Fruit fly (Drosophila melanogaster) whole organism, embryonic: Measurements from ENCODE around the gene Chchd2.

Source experiments
- Atf6 ChIP-seq: fragments of 200-800 bp; sonication (Bioruptor generic); IDR thresholded peaks from 2 replicates; pipeline ENCODE4 v1.3.6; 2022; ENCODE audit warnings: missing biosample characterization, missing genetic modification characterization
- BEAF-32 ChIP-seq: fragments of 200-800 bp; sonication (Bioruptor generic); optimal IDR thresholded peaks from 3 replicates; lab custom pipeline; 2017; ENCODE audit warnings: missing biosample characterization, missing genetic modification characterization, mild to moderate bottlenecking, moderate library complexity, missing genetic modification reagents
- Bgb ChIP-seq: fragments of 200-800 bp; sonication (Bioruptor generic); IDR thresholded peaks from 2 replicates; pipeline ENCODE4 v1.3.6; 2022; ENCODE audit warnings: missing biosample characterization, missing genetic modification characterization; ENCODE audit not compliant: partially characterized antibody
- CG10543 ChIP-seq: fragments of 200-800 bp; sonication (Bioruptor generic); optimal IDR thresholded peaks from 3 replicates; lab custom pipeline; 2017; ENCODE audit warnings: missing biosample characterization, mild to moderate bottlenecking, missing genetic modification characterization, moderate library complexity
- CG11085 ChIP-seq: fragments of 200-800 bp; sonication (Bioruptor generic); IDR thresholded peaks from 2 replicates; pipeline ENCODE4 v1.3.6; 2022; ENCODE audit warnings: missing biosample characterization, missing genetic modification characterization
- CG11247 ChIP-seq: fragments of 200-800 bp; sonication (Bioruptor generic); IDR thresholded peaks from 2 replicates; pipeline ENCODE4 v1.3.6; 2022; ENCODE audit warnings: missing biosample characterization, missing genetic modification characterization
- CG11723 ChIP-seq: fragments of 200-800 bp; sonication (Bioruptor generic); optimal IDR thresholded peaks from 2 replicates; lab custom pipeline; 2017; ENCODE audit warnings: missing biosample characterization, mild to moderate bottlenecking, missing genetic modification characterization
- CG12769 ChIP-seq: fragments of 200-800 bp; sonication (Bioruptor generic); optimal IDR thresholded peaks from 2 replicates; lab custom pipeline; 2019; ENCODE audit warnings: missing biosample characterization, mild to moderate bottlenecking, missing genetic modification characterization, moderate library complexity
- CG14441 ChIP-seq: fragments of 200-800 bp; sonication (Bioruptor generic); IDR thresholded peaks from 2 replicates; pipeline ENCODE4 v1.3.6; 2022; ENCODE audit warnings: missing biosample characterization, missing genetic modification characterization
- CG15269 ChIP-seq: fragments of 200-800 bp; sonication (Bioruptor generic); optimal IDR thresholded peaks from 2 replicates; lab custom pipeline; 2018; ENCODE audit warnings: missing biosample characterization, mild to moderate bottlenecking, missing genetic modification characterization, moderate library complexity
- CG1529 ChIP-seq: fragments of 200-800 bp; sonication (Bioruptor generic); optimal IDR thresholded peaks from 3 replicates; lab custom pipeline; 2018; ENCODE audit warnings: missing biosample characterization, missing genetic modification characterization
- CG15514 ChIP-seq: fragments of 200-800 bp; sonication (Bioruptor generic); optimal IDR thresholded peaks from 3 replicates; lab custom pipeline; 2017; ENCODE audit warnings: missing biosample characterization, missing genetic modification characterization, mild to moderate bottlenecking, moderate library complexity, missing genetic modification reagents
- CG1603 ChIP-seq: fragments of 200-800 bp; sonication (Bioruptor generic); optimal IDR thresholded peaks from 2 replicates; lab custom pipeline; 2019; ENCODE audit warnings: missing biosample characterization, mild to moderate bottlenecking, missing genetic modification characterization, moderate library complexity
- CG17385 ChIP-seq: fragments of 200-800 bp; sonication (Bioruptor generic); optimal IDR thresholded peaks from 3 replicates; lab custom pipeline; 2018; ENCODE audit warnings: missing biosample characterization, mild to moderate bottlenecking, missing genetic modification characterization
- CG18011 ChIP-seq: fragments of 200-800 bp; sonication (Bioruptor generic); optimal IDR thresholded peaks from 2 replicates; lab custom pipeline; 2017; ENCODE audit warnings: missing biosample characterization, missing genetic modification characterization, mild to moderate bottlenecking, moderate library complexity, missing genotype
- CG18262 ChIP-seq: fragments of 200-800 bp; optimal IDR thresholded peaks from 3 replicates; lab custom pipeline; 2019; ENCODE audit warnings: missing biosample characterization, mild to moderate bottlenecking, missing genetic modification characterization, moderate library complexity
- CG18599 ChIP-seq: fragments of 200-800 bp; sonication (Bioruptor generic); optimal IDR thresholded peaks from 3 replicates; lab custom pipeline; 2017; ENCODE audit warnings: missing biosample characterization, missing genetic modification characterization, mild to moderate bottlenecking, moderate library complexity, missing genetic modification reagents
- CG18619 ChIP-seq: fragments of 200-800 bp; sonication (Bioruptor generic); optimal IDR thresholded peaks from 3 replicates; lab custom pipeline; 2017; ENCODE audit warnings: missing biosample characterization, mild to moderate bottlenecking, missing genetic modification characterization
- CG2875 ChIP-seq: fragments of 200-800 bp; sonication (Bioruptor generic); optimal IDR thresholded peaks from 2 replicates; lab custom pipeline; 2017; ENCODE audit warnings: missing biosample characterization, mild to moderate bottlenecking, missing genetic modification characterization, missing genetic modification reagents
- CG5180 ChIP-seq: fragments of 200-800 bp; sonication (Bioruptor generic); optimal IDR thresholded peaks from 3 replicates; lab custom pipeline; 2017; ENCODE audit warnings: missing biosample characterization, missing genetic modification characterization, mild to moderate bottlenecking, moderate library complexity, missing genetic modification reagents
- CG6813 ChIP-seq: fragments of 200-800 bp; sonication (Bioruptor generic); optimal IDR thresholded peaks from 2 replicates; lab custom pipeline; 2017; ENCODE audit warnings: missing biosample characterization, missing genetic modification characterization, mild to moderate bottlenecking, moderate library complexity, missing genetic modification reagents
- CG7271 ChIP-seq: fragments of 200-800 bp; sonication (Bioruptor generic); optimal IDR thresholded peaks from 2 replicates; lab custom pipeline; 2018; ENCODE audit warnings: missing biosample characterization, mild to moderate bottlenecking, missing genetic modification characterization, moderate library complexity
- CG7556 ChIP-seq: fragments of 200-800 bp; sonication (Bioruptor generic); optimal IDR thresholded peaks from 2 replicates; lab custom pipeline; 2017; ENCODE audit warnings: missing biosample characterization, mild to moderate bottlenecking, missing genetic modification characterization
- CG9215 ChIP-seq: fragments of 200-800 bp; sonication (Bioruptor generic); IDR thresholded peaks from 2 replicates; pipeline ENCODE4 v1.3.6; 2022; ENCODE audit warnings: missing biosample characterization, missing genetic modification characterization
- Chrac-16 ChIP-seq: fragments of 200-800 bp; sonication (Bioruptor generic); optimal IDR thresholded peaks from 3 replicates; lab custom pipeline; 2016; ENCODE audit warnings: missing biosample characterization, missing genetic modification characterization
- CoRest ChIP-seq: fragments of 200-800 bp; sonication (Bioruptor generic); optimal IDR thresholded peaks from 3 replicates; lab custom pipeline; 2018; ENCODE audit warnings: missing biosample characterization, mild to moderate bottlenecking, missing genetic modification characterization, moderate library complexity
- Dll ChIP-seq: fragments of 200-800 bp; sonication (Bioruptor generic); IDR thresholded peaks from 4 replicates; pipeline ENCODE4 v1.3.6; 2022; ENCODE audit warnings: missing biosample characterization, missing genetic modification characterization; ENCODE audit not compliant: partially characterized antibody
- Gug ChIP-seq: fragments of 200-800 bp; sonication (Bioruptor generic); IDR thresholded peaks from 4 replicates; pipeline ENCODE4 v1.3.6; 2022; ENCODE audit warnings: missing biosample characterization, missing genetic modification characterization
- Hmr ChIP-seq: fragments of 200-800 bp; sonication (Bioruptor generic); optimal IDR thresholded peaks from 3 replicates; lab custom pipeline; 2017; ENCODE audit warnings: mild to moderate bottlenecking, missing biosample characterization, missing genetic modification reagents, missing genetic modification characterization
- Hr78 ChIP-seq, 2 experiments: fragments of 200-800 bp in 1 of 2; fragments of >200 bp in 1 of 2; sonication (Bioruptor generic) in 1 of 2; optimal IDR thresholded peaks; 2 replicates each; lab custom pipeline; 2017 to 2019; ENCODE audit warnings: missing biosample characterization in 2 of 2, missing genetic modification characterization in 2 of 2, mild to moderate bottlenecking in 1 of 2, moderate library complexity in 1 of 2
- Ravus ChIP-seq: fragments of 200-800 bp; sonication (Bioruptor generic); IDR thresholded peaks from 2 replicates; pipeline ENCODE4 v1.3.6; 2022; ENCODE audit warnings: missing biosample characterization, missing genetic modification characterization
- Sin3A ChIP-seq: fragments of >200 bp; optimal IDR thresholded peaks from 2 replicates; lab custom pipeline; 2018
- Sox102F ChIP-seq: fragments of 200-800 bp; sonication (Bioruptor generic); optimal IDR thresholded peaks from 2 replicates; lab custom pipeline; 2018; ENCODE audit warnings: missing biosample characterization, mild to moderate bottlenecking, missing genetic modification characterization, moderate library complexity
- Xrp1 ChIP-seq: fragments of 200-800 bp; sonication (Bioruptor generic); IDR thresholded peaks from 2 replicates; pipeline ENCODE4 v1.3.6; 2022; ENCODE audit warnings: missing biosample characterization, missing genetic modification characterization
- amos ChIP-seq: fragments of 200-800 bp; sonication (Bioruptor generic); IDR thresholded peaks from 2 replicates; pipeline ENCODE4 v1.3.6; 2022; ENCODE audit warnings: missing biosample characterization, missing genetic modification characterization; ENCODE audit not compliant: partially characterized antibody
- chinmo ChIP-seq: fragments of 200-800 bp; sonication (Bioruptor generic); IDR thresholded peaks from 4 replicates; pipeline ENCODE4 v1.3.6; 2022; ENCODE audit warnings: missing biosample characterization, missing genetic modification characterization; ENCODE audit not compliant: partially characterized antibody
- crc ChIP-seq: fragments of 200-800 bp; sonication (Bioruptor generic); optimal IDR thresholded peaks from 2 replicates; lab custom pipeline; 2016; ENCODE audit warnings: missing biosample characterization, missing genetic modification characterization
- gcm2 ChIP-seq: fragments of 200-800 bp; sonication (Bioruptor generic); optimal IDR thresholded peaks from 2 replicates; lab custom pipeline; 2016; ENCODE audit warnings: missing biosample characterization, missing genetic modification characterization
- grau ChIP-seq: fragments of 200-800 bp; optimal IDR thresholded peaks from 3 replicates; lab custom pipeline; 2019; ENCODE audit warnings: missing biosample characterization, mild to moderate bottlenecking, missing genetic modification characterization, moderate library complexity
- hb ChIP-seq: fragments of 200-800 bp; sonication (Bioruptor generic); IDR thresholded peaks from 3 replicates; pipeline ENCODE4 v1.3.6; 2022; ENCODE audit warnings: missing biosample characterization, missing genetic modification characterization; ENCODE audit not compliant: partially characterized antibody
- her ChIP-seq: fragments of 200-800 bp; sonication (Bioruptor generic); optimal IDR thresholded peaks from 2 replicates; lab custom pipeline; 2016; ENCODE audit warnings: missing biosample characterization, missing genetic modification characterization
- lilli ChIP-seq: fragments of 200-800 bp; sonication (Bioruptor generic); optimal IDR thresholded peaks from 3 replicates; lab custom pipeline; 2016; ENCODE audit warnings: missing biosample characterization, missing genetic modification characterization
- lola ChIP-seq, 3 experiments: fragments of >200 bp in 2 of 3; fragments of 200-800 bp in 1 of 3; sonication (Bioruptor generic) in 1 of 3; optimal IDR thresholded peaks; 2 replicates each; lab custom pipeline; 2017 to 2019; ENCODE audit warnings: missing biosample characterization in 3 of 3, missing genetic modification characterization in 3 of 3, mild to moderate bottlenecking in 1 of 3, moderate library complexity in 1 of 3
- pho ChIP-seq: fragments of 200-800 bp; sonication (Bioruptor generic); optimal IDR thresholded peaks from 2 replicates; lab custom pipeline; 2016; ENCODE audit warnings: missing biosample characterization, missing genetic modification characterization
- stwl ChIP-seq: fragments of 200-800 bp; sonication (Bioruptor generic); optimal IDR thresholded peaks from 3 replicates; lab custom pipeline; 2018; ENCODE audit warnings: missing biosample characterization, mild to moderate bottlenecking, missing genetic modification characterization, moderate library complexity
- vfl ChIP-seq: fragments of 200-800 bp; sonication (Bioruptor generic); optimal IDR thresholded peaks from 2 replicates; lab custom pipeline; 2016; ENCODE audit warnings: missing biosample characterization, missing genetic modification characterization
- wor ChIP-seq: fragments of 200-800 bp; sonication (Bioruptor generic); IDR thresholded peaks from 2 replicates; pipeline ENCODE4 v1.3.6; 2022; ENCODE audit warnings: missing biosample characterization, missing genetic modification characterization

Chchd2 gene

dm6 chrX:17125017-17125821 lies 23.6 kb upstream of the Chchd2 start (continued):
- TF ChIP-seq Hmr (GFP tag; lab: Kevin White, UChicago) = peak; percentile 71
- peak; percentile 82 for TF ChIP-seq CG18599 (GFP tag; lab: Kevin White, UChicago)
- peak; percentile 94; the same call in 3 of the 4 replicates for TF ChIP-seq chinmo
- TF ChIP-seq lilli = peak; percentile 42
- peak; percentile 85 for TF ChIP-seq BEAF-32 (GFP tag; lab: Kevin White, UChicago)
- TF ChIP-seq Hr78 (GFP tag; optimal IDR thresholded peaks at IDR 0.05; lab: Kevin White, UChicago) = peak in 1 of 2 experiments; percentile 28
- peak; percentile 34 for TF ChIP-seq stwl
- peak; percentile 68 for TF ChIP-seq grau (tag; lab: Kevin White, UChicago)
- TF ChIP-seq Sin3A (lab: Kevin White, UChicago) = no peak
- TF ChIP-seq Chrac-16 (GFP tag; lab: Kevin White, UChicago) = peak; percentile 20
- TF ChIP-seq Gug (GFP tag; lab: Robert Waterston, UW) = peak; percentile 26; the same call in 3 of the 4 replicates
- no peak for TF ChIP-seq gcm2 (GFP tag; lab: Kevin White, UChicago)
- TF ChIP-seq CG17385 (GFP tag; lab: Kevin White, UChicago) = peak; percentile 37
- TF ChIP-seq CG18011 (GFP tag; lab: Kevin White, UChicago) = no peak
- TF ChIP-seq pho (GFP tag; lab: Kevin White, UChicago) = peak; percentile 25
- TF ChIP-seq Sox102F = peak; percentile 64
- TF ChIP-seq Xrp1 (GFP tag; lab: Robert Waterston, UW) = peak; percentile 75
- TF ChIP-seq vfl (GFP tag; lab: Kevin White, UChicago) = no peak
- TF ChIP-seq wor = peak; percentile 46
- no peak for TF ChIP-seq CG2875 (GFP tag; lab: Kevin White, UChicago)
- peak; percentile 86 for TF ChIP-seq Bgb (GFP tag; lab: Robert Waterston, UW)
- TF ChIP-seq CG6813 = peak; percentile 51
- peak; percentile 47 for TF ChIP-seq CG9215 (GFP tag; lab: Robert Waterston, UW)
- TF ChIP-seq CoRest (tag; lab: Kevin White, UChicago) = peak; percentile 54
- peak; percentile 54 for TF ChIP-seq CG5180
- peak; percentile 54 for TF ChIP-seq CG12769
- peak; percentile 33 for TF ChIP-seq CG1603 (tag; lab: Kevin White, UChicago)
- TF ChIP-seq Dll (GFP tag; lab: Robert Waterston, UW) = peak; percentile 98
- TF ChIP-seq CG15269 (tag; lab: Kevin White, UChicago) = peak; percentile 67
- peak; percentile 49 for TF ChIP-seq CG10543
- TF ChIP-seq CG14441 = peak; percentile 79
- peak; percentile 55 for TF ChIP-seq CG15514 (GFP tag; lab: Kevin White, UChicago)
- TF ChIP-seq CG7271 = no peak
- TF ChIP-seq CG11247 (GFP tag; lab: Robert Waterston, UW) = peak; percentile 53
- peak; percentile 74 for TF ChIP-seq Atf6 (GFP tag; lab: Robert Waterston, UW)
- TF ChIP-seq hb (GFP tag; lab: Robert Waterston, UW) = peak; percentile 85
- TF ChIP-seq CG18262 (tag; lab: Kevin White, UChicago) = peak; percentile 68
- peak in 1 of 3 experiments; percentile 61 for TF ChIP-seq lola (GFP tag; optimal IDR thresholded peaks at IDR 0.05; lab: Kevin White, UChicago)
- no peak for TF ChIP-seq CG1529 (GFP tag; lab: Kevin White, UChicago)
- TF ChIP-seq amos (GFP tag; lab: Robert Waterston, UW) = peak; percentile 90
- TF ChIP-seq CG18619 (GFP tag; lab: Kevin White, UChicago) = peak; percentile 27
- peak; percentile 17 for TF ChIP-seq her (GFP tag; lab: Kevin White, UChicago)
- TF ChIP-seq CG11085 (GFP tag; lab: Robert Waterston, UW) = peak; percentile 47; the same call in 1 of the 2 replicates
- peak; percentile 10 for TF ChIP-seq crc (GFP tag; lab: Kevin White, UChicago)
- peak; percentile 62 for TF ChIP-seq CG7556 (GFP tag; lab: Kevin White, UChicago)
- TF ChIP-seq CG11723 (GFP tag; lab: Kevin White, UChicago) = peak; percentile 45
- TF ChIP-seq Ravus (GFP tag; lab: Robert Waterston, UW) = peak; percentile 22; the same call in 1 of the 2 replicates
